Fruit fly (Drosophila melanogaster): ENCODE measurements around the gene CG8539.
A peak's percentile ranks its signal among the peaks of the same experiment; 100 is the strongest.

The CG8539 gene

dm6 chr3L:7528380-7529080 is 29.9 kb upstream of the CG8539 start, which contains the start of gene lqf (continued):
- TF ChIP-seq tgo (GFP tag; IDR thresholded peaks at IDR 0.05) (no peak), seq (GFP tag; IDR thresholded peaks at IDR 0.05) (no peak), Atf-2 (GFP tag; optimal IDR thresholded peaks at IDR 0.05) (no peak), Lim3 (GFP tag; IDR thresholded peaks at IDR 0.05) (no peak), CG2202 (tag; optimal IDR thresholded peaks at IDR 0.05) (no peak), Blimp-1 (GFP tag; optimal IDR thresholded peaks at IDR 0.05) (no peak), ems (GFP tag; optimal IDR thresholded peaks at IDR 0.05) (no peak), CG31365 (tag; optimal IDR thresholded peaks at IDR 0.05) (no peak), Dp (GFP tag; optimal IDR thresholded peaks at IDR 0.05) (peak; percentile 77), CG31388 (GFP tag; optimal IDR thresholded peaks at IDR 0.05) (no peak), dimm (GFP tag; IDR thresholded peaks at IDR 0.05) (no peak), Atf6 (GFP tag; IDR thresholded peaks at IDR 0.05) (no peak), CG13424 (tag; optimal IDR thresholded peaks at IDR 0.05) (peak; percentile 38), p53 (GFP tag; optimal IDR thresholded peaks at IDR 0.05) (no peak), CG4360 (GFP tag; IDR thresholded peaks at IDR 0.05) (no peak), CG33213 (GFP tag; optimal IDR thresholded peaks at IDR 0.05) (no peak), fd3F (GFP tag; optimal IDR thresholded peaks at IDR 0.05) (no peak), CG15011 (GFP tag; optimal IDR thresholded peaks at IDR 0.05) (no peak), Bdp1 (GFP tag; optimal IDR thresholded peaks at IDR 0.05) (no peak), CG15514 (GFP tag; optimal IDR thresholded peaks at IDR 0.05) (peak; percentile 75), onecut (GFP tag; IDR thresholded peaks at IDR 0.05) (no peak), CG5245 (GFP tag; optimal IDR thresholded peaks at IDR 0.05) (no peak), CG10267 (tag; optimal IDR thresholded peaks at IDR 0.05) (peak; percentile 24), chif (GFP tag; optimal IDR thresholded peaks at IDR 0.05) (no peak), Aef1 (GFP tag; IDR thresholded peaks at IDR 0.05) (no peak), Dref (GFP tag; IDR thresholded peaks at IDR 0.05) (peak; percentile 79), Max (GFP tag; optimal IDR thresholded peaks at IDR 0.05) (no peak), gcm (GFP tag; optimal IDR thresholded peaks at IDR 0.05) (no peak), CG1024 (GFP tag; IDR thresholded peaks at IDR 0.05) (no peak), CG11456 (GFP tag; IDR thresholded peaks at IDR 0.05) (no peak), Fer2 (tag; optimal IDR thresholded peaks at IDR 0.05) (no peak), Xrp1 (GFP tag; IDR thresholded peaks at IDR 0.05) (no peak), Scr (GFP tag; IDR thresholded peaks at IDR 0.05; ENCODE audit: partially characterized antibody) (peak; percentile 92), lbe (GFP tag; optimal IDR thresholded peaks at IDR 0.05) (no peak), odd (GFP tag; optimal IDR thresholded peaks at IDR 0.05) (no peak), sr (GFP tag; IDR thresholded peaks at IDR 0.05) (no peak), CG3407 (GFP tag; optimal IDR thresholded peaks at IDR 0.05) (no peak), eve (GFP tag; optimal IDR thresholded peaks at IDR 0.05) (no peak), wdn (GFP tag; IDR thresholded peaks at IDR 0.05) (no peak), Ravus (GFP tag; IDR thresholded peaks at IDR 0.05) (no peak), nmo (GFP tag; optimal IDR thresholded peaks at IDR 0.05) (peak; percentile 59), CG10565 (GFP tag; optimal IDR thresholded peaks at IDR 0.05) (no peak), gcm2 (GFP tag; optimal IDR thresholded peaks at IDR 0.05) (no peak), exex (tag; optimal IDR thresholded peaks at IDR 0.05) (no peak), CG13123 (GFP tag; optimal IDR thresholded peaks at IDR 0.05) (no peak), CG4617 (GFP tag; optimal IDR thresholded peaks at IDR 0.05; ENCODE audit: borderline replicate concordance) (no peak), sens (GFP tag) (no peak), bbx (GFP tag; IDR thresholded peaks at IDR 0.05; ENCODE audit: partially characterized antibody) (peak; percentile 82), CG15696 (tag; optimal IDR thresholded peaks at IDR 0.05) (peak; percentile 34), bsh (GFP tag; optimal IDR thresholded peaks at IDR 0.05) (peak in 1 of 2 experiments; percentile 43), B-H2 (GFP tag; optimal IDR thresholded peaks at IDR 0.05) (no peak)
